Worm (Caenorhabditis elegans): ENCODE results near the gene srx-17.

DNA sequence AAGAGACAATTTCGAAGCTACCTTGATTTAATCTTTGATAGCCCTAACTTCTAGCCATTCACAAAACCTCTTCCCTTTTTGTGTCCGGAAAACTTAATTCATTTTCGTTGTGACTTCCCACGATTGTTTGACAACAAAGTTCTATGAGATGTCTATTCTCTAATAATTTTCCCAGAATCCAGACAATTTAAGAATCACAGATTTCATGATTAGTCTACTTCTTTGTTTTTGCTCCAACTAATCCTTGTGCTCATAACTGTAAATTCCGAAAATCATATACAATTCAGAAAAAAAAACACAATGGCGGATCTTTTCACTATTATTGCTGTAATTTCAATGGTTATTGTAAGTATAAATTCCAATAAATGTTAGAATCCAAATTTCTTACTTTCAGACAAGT, 21.5 kb downstream of the srx-17 start, which contains the start of gene srx-137:
- TF ChIP-seq mab-5 (tag; optimal IDR thresholded peaks at IDR 0.05) (no peak), nhr-237 (tag; optimal IDR thresholded peaks at IDR 0.05) (no peak), sem-2 (GFP tag; optimal IDR thresholded peaks at IDR 0.05) (no peak), nhr-76 (tag; optimal IDR thresholded peaks at IDR 0.05) (no peak)
